Fruit fly (Drosophila melanogaster) whole organism, embryonic: ENCODE data around the gene CG34163.

Experiments used
- Atf-2 ChIP-seq: fragments of 200-800 bp; sonication (Bioruptor generic); optimal IDR thresholded peaks from 2 replicates; lab custom pipeline; 2016; ENCODE audit warnings: missing biosample characterization, missing genetic modification characterization
- BtbVII ChIP-seq: fragments of 200-800 bp; sonication (Bioruptor generic); optimal IDR thresholded peaks from 3 replicates; lab custom pipeline; 2017; ENCODE audit warnings: missing biosample characterization, mild to moderate bottlenecking, missing genetic modification characterization
- CG1024 ChIP-seq: fragments of 200-800 bp; sonication (Bioruptor generic); IDR thresholded peaks from 2 replicates; pipeline ENCODE4 v1.3.6; 2022; ENCODE audit warnings: missing biosample characterization, missing genetic modification characterization
- CG10654 ChIP-seq: fragments of 200-800 bp; sonication (Bioruptor generic); optimal IDR thresholded peaks from 2 replicates; lab custom pipeline; 2016; ENCODE audit warnings: missing biosample characterization, missing genetic modification characterization
- CG11093 ChIP-seq: fragments of 200-800 bp; sonication (Bioruptor generic); IDR thresholded peaks from 3 replicates; pipeline ENCODE4 v1.3.6; 2022; ENCODE audit warnings: missing biosample characterization, missing genetic modification characterization
- CG12104 ChIP-seq: fragments of 200-800 bp; sonication (Bioruptor generic); optimal IDR thresholded peaks from 3 replicates; lab custom pipeline; 2016; ENCODE audit warnings: missing biosample characterization, missing genetic modification characterization
- CG12391 ChIP-seq: fragments of 200-800 bp; sonication (Bioruptor generic); optimal IDR thresholded peaks from 3 replicates; lab custom pipeline; 2018; ENCODE audit warnings: missing biosample characterization, mild to moderate bottlenecking, missing genetic modification characterization, moderate library complexity
- CG1529 ChIP-seq: fragments of 200-800 bp; sonication (Bioruptor generic); optimal IDR thresholded peaks from 3 replicates; lab custom pipeline; 2018; ENCODE audit warnings: missing biosample characterization, missing genetic modification characterization
- CG17359 ChIP-seq: fragments of 200-800 bp; sonication (Bioruptor generic); optimal IDR thresholded peaks from 3 replicates; lab custom pipeline; 2018; ENCODE audit warnings: missing biosample characterization, mild to moderate bottlenecking, missing genetic modification characterization, moderate library complexity
- CG17612 ChIP-seq: fragments of 200-800 bp; sonication (Bioruptor generic); IDR thresholded peaks from 2 replicates; pipeline ENCODE4 v1.3.6; 2022; ENCODE audit warnings: missing biosample characterization, missing genetic modification characterization
- CG18262 ChIP-seq: fragments of 200-800 bp; optimal IDR thresholded peaks from 3 replicates; lab custom pipeline; 2019; ENCODE audit warnings: missing biosample characterization, mild to moderate bottlenecking, missing genetic modification characterization, moderate library complexity
- CG1832 ChIP-seq: fragments of 200-800 bp; sonication (Bioruptor generic); optimal IDR thresholded peaks from 2 replicates; lab custom pipeline; 2017; ENCODE audit warnings: missing biosample characterization, mild to moderate bottlenecking, missing genetic modification characterization, inconsistent platforms
- CG18599 ChIP-seq: fragments of 200-800 bp; sonication (Bioruptor generic); optimal IDR thresholded peaks from 3 replicates; lab custom pipeline; 2017; ENCODE audit warnings: missing biosample characterization, missing genetic modification characterization, mild to moderate bottlenecking, moderate library complexity, missing genetic modification reagents
- CG2712 ChIP-seq: fragments of 200-800 bp; optimal IDR thresholded peaks from 3 replicates; lab custom pipeline; 2019; ENCODE audit warnings: missing biosample characterization, mild to moderate bottlenecking, missing genetic modification characterization, moderate library complexity
- CG30020 ChIP-seq: fragments of 200-800 bp; optimal IDR thresholded peaks from 2 replicates; lab custom pipeline; 2019; ENCODE audit warnings: missing biosample characterization, mild to moderate bottlenecking, missing genetic modification characterization, moderate library complexity
- CG33557 ChIP-seq: fragments of 200-800 bp; sonication (Bioruptor generic); optimal IDR thresholded peaks from 2 replicates; lab custom pipeline; 2019; ENCODE audit warnings: missing biosample characterization, mild to moderate bottlenecking, missing genetic modification characterization, moderate library complexity
- CG42726 ChIP-seq: fragments of 200-800 bp; sonication (Bioruptor generic); IDR thresholded peaks from 2 replicates; pipeline ENCODE4 v1.3.6; 2022; ENCODE audit warnings: missing biosample characterization, missing genetic modification characterization; ENCODE audit not compliant: partially characterized antibody
- CG4707 ChIP-seq: fragments of 200-800 bp; sonication (Bioruptor generic); optimal IDR thresholded peaks from 2 replicates; lab custom pipeline; 2018; ENCODE audit warnings: missing biosample characterization, mild to moderate bottlenecking, missing genetic modification characterization, moderate library complexity
- CG5180 ChIP-seq: fragments of 200-800 bp; sonication (Bioruptor generic); optimal IDR thresholded peaks from 3 replicates; lab custom pipeline; 2017; ENCODE audit warnings: missing biosample characterization, missing genetic modification characterization, mild to moderate bottlenecking, moderate library complexity, missing genetic modification reagents
- CG7987 ChIP-seq: fragments of 200-800 bp; sonication (Bioruptor generic); optimal IDR thresholded peaks from 2 replicates; lab custom pipeline; 2018; ENCODE audit warnings: missing biosample characterization, mild to moderate bottlenecking, missing genetic modification characterization, moderate library complexity
- CG8281 ChIP-seq: fragments of 200-800 bp; sonication (Bioruptor generic); optimal IDR thresholded peaks from 2 replicates; lab custom pipeline; 2018; ENCODE audit warnings: missing biosample characterization, mild to moderate bottlenecking, missing genetic modification characterization, moderate library complexity
- CG8359 ChIP-seq: fragments of 200-800 bp; sonication (Bioruptor generic); optimal IDR thresholded peaks from 2 replicates; lab custom pipeline; 2017; ENCODE audit warnings: missing biosample characterization, mild to moderate bottlenecking, missing genetic modification characterization, borderline replicate concordance
- CG8388 ChIP-seq: fragments of 200-800 bp; sonication (Bioruptor generic); optimal IDR thresholded peaks from 2 replicates; lab custom pipeline; 2019; ENCODE audit warnings: missing biosample characterization, mild to moderate bottlenecking, missing genetic modification characterization, moderate library complexity
- CTCF ChIP-seq: fragments of 200-800 bp; sonication (Bioruptor generic); optimal IDR thresholded peaks from 2 replicates; lab custom pipeline; 2017; ENCODE audit warnings: missing biosample characterization, mild to moderate bottlenecking, missing genetic modification characterization, moderate library complexity
- Dll ChIP-seq: fragments of 200-800 bp; sonication (Bioruptor generic); IDR thresholded peaks from 4 replicates; pipeline ENCODE4 v1.3.6; 2022; ENCODE audit warnings: missing biosample characterization, missing genetic modification characterization; ENCODE audit not compliant: partially characterized antibody
- Elba2 ChIP-seq: fragments of 200-800 bp; sonication (Bioruptor generic); optimal IDR thresholded peaks from 3 replicates; lab custom pipeline; 2016; ENCODE audit warnings: missing biosample characterization, missing genetic modification characterization
- Ets65A ChIP-seq: fragments of 200-800 bp; sonication (Bioruptor generic); peaks from one replicate; lab custom pipeline; 2016; ENCODE audit warnings: missing biosample characterization, missing genetic modification characterization
- GATAe ChIP-seq: fragments of 200-800 bp; sonication (Bioruptor generic); conservative IDR thresholded peaks from 2 replicates; pipeline ENCODE4 v1.3.6; 2022; ENCODE audit warnings: missing biosample characterization, missing genetic modification characterization
- Pdp1 ChIP-seq, 2 experiments: fragments of 200-800 bp; sonication (Bioruptor generic); optimal IDR thresholded peaks; 3 replicates each; lab custom pipeline; 2016; ENCODE audit warnings: missing biosample characterization in 2 of 2, missing genetic modification characterization in 2 of 2, mild to moderate bottlenecking in 1 of 2, moderate library complexity in 1 of 2
- Rx ChIP-seq: fragments of 200-800 bp; sonication (Bioruptor generic); IDR thresholded peaks from 2 replicates; pipeline ENCODE4 v1.3.6; 2022; ENCODE audit warnings: missing biosample characterization, missing genetic modification characterization
- Six4 ChIP-seq: fragments of 200-800 bp; sonication (Bioruptor generic); optimal IDR thresholded peaks from 2 replicates; lab custom pipeline; 2016; ENCODE audit warnings: missing biosample characterization, missing genetic modification characterization
- Sry-β ChIP-seq: fragments of 200-800 bp; sonication (Bioruptor generic); optimal IDR thresholded peaks from 2 replicates; lab custom pipeline; 2018; ENCODE audit warnings: missing biosample characterization, mild to moderate bottlenecking, missing genetic modification characterization, moderate library complexity
- TFAM ChIP-seq: fragments of 200-800 bp; sonication (Bioruptor generic); optimal IDR thresholded peaks from 2 replicates; lab custom pipeline; 2017; ENCODE audit warnings: missing biosample characterization, missing genetic modification characterization, inconsistent platforms
- Xrp1 ChIP-seq: fragments of 200-800 bp; sonication (Bioruptor generic); IDR thresholded peaks from 2 replicates; pipeline ENCODE4 v1.3.6; 2022; ENCODE audit warnings: missing biosample characterization, missing genetic modification characterization
- bigmax ChIP-seq: fragments of 200-800 bp; sonication (Bioruptor generic); optimal IDR thresholded peaks from 2 replicates; lab custom pipeline; 2018; ENCODE audit warnings: missing biosample characterization, mild to moderate bottlenecking, missing genetic modification characterization
- chinmo ChIP-seq: fragments of 200-800 bp; sonication (Bioruptor generic); IDR thresholded peaks from 4 replicates; pipeline ENCODE4 v1.3.6; 2022; ENCODE audit warnings: missing biosample characterization, missing genetic modification characterization; ENCODE audit not compliant: partially characterized antibody
- crp ChIP-seq, 2 experiments: fragments of 200-800 bp; sonication (Bioruptor generic); optimal IDR thresholded peaks; 2 replicates in 1 of 2; 3 replicates in 1 of 2; lab custom pipeline; 2017; ENCODE audit warnings: missing biosample characterization in 2 of 2, missing genetic modification characterization in 2 of 2, mild to moderate bottlenecking in 1 of 2, moderate library complexity in 1 of 2
- exex ChIP-seq: fragments of 200-800 bp; sonication (Bioruptor generic); optimal IDR thresholded peaks from 4 replicates; lab custom pipeline; 2018; ENCODE audit warnings: missing biosample characterization, mild to moderate bottlenecking, missing genetic modification characterization, moderate library complexity
- lola ChIP-seq, 3 experiments: fragments of >200 bp in 2 of 3; fragments of 200-800 bp in 1 of 3; sonication (Bioruptor generic) in 1 of 3; optimal IDR thresholded peaks; 2 replicates each; lab custom pipeline; 2017 to 2019; ENCODE audit warnings: missing biosample characterization in 3 of 3, missing genetic modification characterization in 3 of 3, mild to moderate bottlenecking in 1 of 3, moderate library complexity in 1 of 3
- mirr ChIP-seq: fragments of 200-800 bp; sonication (Bioruptor generic); optimal IDR thresholded peaks from 3 replicates; lab custom pipeline; 2018; ENCODE audit warnings: missing biosample characterization, mild to moderate bottlenecking, missing genetic modification characterization
- nmo ChIP-seq: fragments of 200-800 bp; sonication (Bioruptor generic); optimal IDR thresholded peaks from 2 replicates; lab custom pipeline; 2018; ENCODE audit warnings: missing biosample characterization, mild to moderate bottlenecking, missing genetic modification characterization, moderate library complexity
- org-1 ChIP-seq: fragments of 200-800 bp; sonication (Bioruptor generic); optimal IDR thresholded peaks from 2 replicates; lab custom pipeline; 2017; ENCODE audit warnings: missing biosample characterization, missing genetic modification characterization
- pfk ChIP-seq: fragments of 200-800 bp; sonication (Bioruptor generic); optimal IDR thresholded peaks from 2 replicates; lab custom pipeline; 2018; ENCODE audit warnings: missing biosample characterization, mild to moderate bottlenecking, missing genetic modification characterization, moderate library complexity
- psq ChIP-seq: fragments of 200-800 bp; sonication (Bioruptor generic); optimal IDR thresholded peaks from 2 replicates; lab custom pipeline; 2017; ENCODE audit warnings: missing biosample characterization, missing genetic modification characterization
- sd ChIP-seq: fragments of 200-800 bp; sonication (Bioruptor generic); optimal IDR thresholded peaks from 3 replicates; lab custom pipeline; 2018; ENCODE audit warnings: missing biosample characterization, mild to moderate bottlenecking, missing genetic modification characterization, moderate library complexity
- sim ChIP-seq: fragments of 200-800 bp; sonication (Bioruptor generic); IDR thresholded peaks from 2 replicates; pipeline ENCODE4 v1.3.6; 2022; ENCODE audit warnings: missing biosample characterization, missing genetic modification characterization
- sqz ChIP-seq: fragments of 200-800 bp; sonication (Bioruptor generic); optimal IDR thresholded peaks from 3 replicates; lab custom pipeline; 2018; ENCODE audit warnings: missing biosample characterization, mild to moderate bottlenecking, missing genetic modification characterization
- sr ChIP-seq: fragments of 200-800 bp; sonication (Bioruptor generic); IDR thresholded peaks from 3 replicates; pipeline ENCODE4 v1.3.6; 2022; ENCODE audit warnings: missing biosample characterization, missing genetic modification characterization
- zen ChIP-seq: fragments of 200-800 bp; sonication (Bioruptor generic); optimal IDR thresholded peaks from 3 replicates; lab custom pipeline; 2018; ENCODE audit warnings: missing biosample characterization, mild to moderate bottlenecking, missing genetic modification characterization, moderate library complexity

CG34163 gene

dm6 chr2L:12010100-12010876 is 22.2 kb downstream of the CG34163 start (continued):
- TF ChIP-seq Atf-2 (GFP tag; lab: Kevin White, UChicago) (no peak), CG11093 (no peak), pfk (peak; percentile 68), CG42726 (GFP tag; lab: Robert Waterston, UW) (no peak), Sry-β (peak; percentile 36), CG5180 (GFP tag; lab: Kevin White, UChicago) (peak; percentile 96), CG18262 (tag; lab: Kevin White, UChicago) (no peak), sqz (GFP tag; lab: Kevin White, UChicago) (peak; percentile 50), GATAe (GFP tag; lab: Robert Waterston, UW) (no peak), CTCF (GFP tag; lab: Kevin White, UChicago) (peak; percentile 18), CG8388 (peak; percentile 16), Dll (GFP tag; lab: Robert Waterston, UW) (no peak), org-1 (GFP tag; lab: Kevin White, UChicago) (no peak), bigmax (GFP tag; lab: Kevin White, UChicago) (no peak), CG12391 (tag; lab: Kevin White, UChicago) (peak; percentile 0), Elba2 (GFP tag; lab: Kevin White, UChicago) (peak; percentile 100), Pdp1 (GFP tag; optimal IDR thresholded peaks at IDR 0.05; lab: Kevin White, UChicago) (no peak), CG33557 (GFP tag; lab: Kevin White, UChicago) (peak; percentile 40), CG4707 (GFP tag; lab: Kevin White, UChicago) (peak; percentile 91), lola (GFP tag; optimal IDR thresholded peaks at IDR 0.05; lab: Kevin White, UChicago) (no peak), BtbVII (GFP tag; lab: Kevin White, UChicago) (peak; percentile 11), Ets65A (GFP tag; lab: Kevin White, UChicago) (no peak), CG7987 (GFP tag; lab: Kevin White, UChicago) (peak; percentile 60), Six4 (GFP tag; lab: Kevin White, UChicago) (no peak), CG17359 (no peak), mirr (GFP tag; lab: Kevin White, UChicago) (peak; percentile 73), CG1832 (GFP tag; lab: Kevin White, UChicago) (peak; percentile 90), CG17612 (GFP tag; lab: Robert Waterston, UW) (no peak), CG1529 (GFP tag; lab: Kevin White, UChicago) (peak; percentile 23), CG8359 (peak; percentile 34), sd (tag; lab: Kevin White, UChicago) (no peak), TFAM (GFP tag; lab: Kevin White, UChicago) (no peak), crp (GFP tag; optimal IDR thresholded peaks at IDR 0.05; lab: Kevin White, UChicago) (no peak), zen (tag; lab: Kevin White, UChicago) (no peak), CG18599 (GFP tag; lab: Kevin White, UChicago) (peak; percentile 18), CG12104 (GFP tag; lab: Kevin White, UChicago) (no peak), nmo (GFP tag; lab: Kevin White, UChicago) (peak; percentile 13), exex (tag; lab: Kevin White, UChicago) (no peak), Xrp1 (no peak), CG8281 (tag; lab: Kevin White, UChicago) (no peak), Rx (no peak), psq (GFP tag; lab: Kevin White, UChicago) (no peak), CG2712 (tag; lab: Kevin White, UChicago) (peak; percentile 2), CG1024 (GFP tag; lab: Robert Waterston, UW) (no peak), CG30020 (tag; lab: Kevin White, UChicago) (no peak), sr (GFP tag; lab: Robert Waterston, UW) (no peak), chinmo (GFP tag; lab: Robert Waterston, UW) (no peak), sim (GFP tag; lab: Robert Waterston, UW) (no peak), CG10654 (GFP tag; lab: Kevin White, UChicago) (no peak)
